Worm (Caenorhabditis elegans): ENCODE data around the gene lap-2.

Gene lap-2

DNA sequence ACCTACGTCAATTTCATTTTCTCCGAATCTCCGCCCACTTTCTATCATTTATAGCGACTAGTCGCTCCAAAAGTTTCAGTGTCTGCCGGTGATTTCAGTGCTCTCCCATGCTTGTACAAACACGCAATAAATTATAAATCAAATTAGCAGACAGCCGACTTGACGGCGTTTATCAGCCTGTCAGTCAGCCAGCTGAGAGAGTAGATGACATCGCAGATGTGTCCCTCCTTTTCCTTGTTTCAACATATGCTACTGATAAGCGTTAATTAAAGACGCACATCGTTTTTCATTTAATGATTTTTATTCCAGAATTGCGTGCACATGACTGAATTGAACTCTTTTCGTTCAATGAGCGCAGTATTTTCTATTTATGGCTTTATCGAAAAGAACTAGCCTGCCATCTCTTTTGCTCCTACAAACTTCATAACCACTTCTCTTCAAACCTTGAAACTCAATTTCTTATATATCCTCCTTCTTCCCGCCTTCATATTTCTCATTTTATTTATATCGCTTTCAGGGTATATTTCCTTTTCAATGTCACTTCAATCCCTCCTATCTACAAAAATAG, at the start of gene lap-2 (continued):
- TF ChIP-seq B0035.1 (tag; optimal IDR thresholded peaks at IDR 0.05), result no peak
- no peak for TF ChIP-seq hmg-1.2 (GFP tag; IDR thresholded peaks at IDR 0.05)
- TF ChIP-seq fkh-3 (tag; optimal IDR thresholded peaks at IDR 0.05), result no peak
- TF ChIP-seq F39B2.1 (GFP tag; IDR thresholded peaks at IDR 0.05), result no peak
- TF ChIP-seq dox-1 (GFP tag; IDR thresholded peaks at IDR 0.05), result peak; percentile 52
- TF ChIP-seq snpc-4 (GFP tag; optimal IDR thresholded peaks at IDR 0.05), result no peak
- TF ChIP-seq snpc-4 (tag; optimal IDR thresholded peaks at IDR 0.05), result peak in 1 of 4 experiments; percentile 26
- TF ChIP-seq pha-4 (tag; optimal IDR thresholded peaks at IDR 0.05), result no peak
- TF ChIP-seq lin-35 (GFP tag; optimal IDR thresholded peaks at IDR 0.05), result no peak
- no peak for TF ChIP-seq ceh-58 (GFP tag; IDR thresholded peaks at IDR 0.05)
- TF ChIP-seq F23B12.7 (tag; optimal IDR thresholded peaks at IDR 0.05; ENCODE audit: insufficient read depth), result no peak
- no peak for TF ChIP-seq attf-5 (GFP tag; optimal IDR thresholded peaks at IDR 0.05)
- TF ChIP-seq Y56A3A.18 (GFP tag; IDR thresholded peaks at IDR 0.05), result no peak
- TF ChIP-seq nfyb-1 (GFP tag; IDR thresholded peaks at IDR 0.05), result peak; percentile 62; the same call in 1 of the 2 replicates
- TF ChIP-seq egrh-3 (GFP tag; IDR thresholded peaks at IDR 0.05), result no peak
- TF ChIP-seq egl-44 (GFP tag; IDR thresholded peaks at IDR 0.05), result peak; percentile 53; the same call in 1 of the 2 replicates
- no peak for TF ChIP-seq Y53F4B.3 (GFP tag; IDR thresholded peaks at IDR 0.05)
- no peak for TF ChIP-seq F37B4.10 (GFP tag; IDR thresholded peaks at IDR 0.05)
- TF ChIP-seq aptf-2 (GFP tag; conservative IDR thresholded peaks at IDR 0.05), result no peak
- TF ChIP-seq Y95B8A.8 (GFP tag; IDR thresholded peaks at IDR 0.05), result 0 out of 2 replicates have a peak, but pooled peaks have one; percentile 29
- no peak for TF ChIP-seq bed-2 (GFP tag; IDR thresholded peaks at IDR 0.05)
- no peak for TF ChIP-seq sea-2 (GFP tag; IDR thresholded peaks at IDR 0.05)
- no peak for TF ChIP-seq pbrm-1 (GFP tag; IDR thresholded peaks at IDR 0.05)
- TF ChIP-seq C17E4.6 (GFP tag; IDR thresholded peaks at IDR 0.05), result no peak
- TF ChIP-seq madf-10 (tag; optimal IDR thresholded peaks at IDR 0.05), result peak; percentile 16
- TF ChIP-seq mes-4 (tag; optimal IDR thresholded peaks at IDR 0.05), result no peak
- TF ChIP-seq T26A5.8 (tag; optimal IDR thresholded peaks at IDR 0.05), result no peak
- TF ChIP-seq B0261.1 (tag; optimal IDR thresholded peaks at IDR 0.05), result no peak
- TF ChIP-seq ztf-26 (tag; optimal IDR thresholded peaks at IDR 0.05), result no peak
- no peak for TF ChIP-seq efl-1 (GFP tag; optimal IDR thresholded peaks at IDR 0.05)

DNA sequence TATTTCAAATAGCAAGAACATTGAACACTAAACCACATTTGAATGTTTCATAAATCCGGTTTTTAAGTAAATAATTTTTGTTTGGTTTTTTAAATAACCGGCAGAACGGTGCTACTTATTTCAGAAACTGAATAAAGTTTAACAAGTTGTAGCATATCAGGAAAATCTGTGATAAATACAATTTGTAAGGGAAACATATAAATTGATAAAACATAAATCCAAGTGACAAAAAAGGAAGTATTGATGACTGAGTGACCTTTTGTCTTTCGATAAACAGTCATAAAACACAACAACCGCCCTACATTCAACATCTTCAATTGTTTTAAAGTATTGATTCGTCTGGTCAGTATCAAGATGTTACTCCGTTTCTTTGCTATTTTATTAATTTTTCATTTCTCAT, 48.2 kb upstream of the lap-2 start, which contains the start of gene far-5:
Gene far-5 (plus strand): TSS at position 301 of the 400 bp plus-strand sequence.
- no peak for TF ChIP-seq let-607 (tag; optimal IDR thresholded peaks at IDR 0.05)
- no peak for TF ChIP-seq xnd-1 (tag; optimal IDR thresholded peaks at IDR 0.05)
- TF ChIP-seq madf-10 (tag; optimal IDR thresholded peaks at IDR 0.05), result no peak
- TF ChIP-seq hrde-1 (tag; optimal IDR thresholded peaks at IDR 0.05; ENCODE audit: borderline replicate concordance), result no peak
- no peak for TF ChIP-seq ztf-22 (GFP tag; optimal IDR thresholded peaks at IDR 0.05)
- TF ChIP-seq rpc-1 (optimal IDR thresholded peaks at IDR 0.05), result no peak
- no peak for TF ChIP-seq rpc-1 (tag; optimal IDR thresholded peaks at IDR 0.05)
- no peak for TF ChIP-seq nhr-80 (tag; optimal IDR thresholded peaks at IDR 0.05)
- no peak for TF ChIP-seq cebp-1 (GFP tag; IDR thresholded peaks at IDR 0.05)
- TF ChIP-seq cebp-1 (tag; optimal IDR thresholded peaks at IDR 0.05), result no peak
- TF ChIP-seq lin-35 (GFP tag; optimal IDR thresholded peaks at IDR 0.05), result no peak
- no peak for TF ChIP-seq nfyb-1 (GFP tag; IDR thresholded peaks at IDR 0.05)
- no peak for TF ChIP-seq pha-4 (tag; optimal IDR thresholded peaks at IDR 0.05)
- TF ChIP-seq egl-18 (GFP tag; IDR thresholded peaks at IDR 0.05), result no peak
- no peak for TF ChIP-seq lsl-1 (GFP tag; optimal IDR thresholded peaks at IDR 0.05)
- TF ChIP-seq F33H1.4 (GFP tag; IDR thresholded peaks at IDR 0.05), result no peak
- no peak for TF ChIP-seq Y67H2A.10 (GFP tag; conservative IDR thresholded peaks at IDR 0.05)

Data from whole organism, young adult.